Worm (Caenorhabditis elegans): ENCODE results near the gene F01G10.5.

F01G10.5 gene

ce11 chrIV:10252350-10252792 is 21.5 kb upstream of the F01G10.5 start (continued):
- TF ChIP-seq lin-35 (GFP tag; optimal IDR thresholded peaks at IDR 0.05) (peak; percentile 76 to 77), ceh-82 (tag; optimal IDR thresholded peaks at IDR 0.05) (peak; percentile 28 to 73 (median 42)), ces-1 (GFP tag; optimal IDR thresholded peaks at IDR 0.05) (no peak), nhr-11 (tag; optimal IDR thresholded peaks at IDR 0.05) (peak; percentile 91), sup-37 (GFP tag; optimal IDR thresholded peaks at IDR 0.05) (peak; percentile 74), pag-3 (tag; optimal IDR thresholded peaks at IDR 0.05; ENCODE audit: borderline replicate concordance, insufficient read depth) (no peak), lin-14 (GFP tag; optimal IDR thresholded peaks at IDR 0.05) (peak; percentile 100), dsc-1 (tag; optimal IDR thresholded peaks at IDR 0.05) (peak; percentile 97), ama-1 (optimal IDR thresholded peaks at IDR 0.05) (peak; percentile 63), efl-1 (optimal IDR thresholded peaks at IDR 0.05) (peak; percentile 77 to 84), efl-1 (GFP tag; optimal IDR thresholded peaks at IDR 0.05 in 1 of 2) (peak; percentile 60 to 95), hlh-4 (tag; optimal IDR thresholded peaks at IDR 0.05) (no peak), ceh-63 (GFP tag; optimal IDR thresholded peaks at IDR 0.05) (no peak), irx-1 (tag; optimal IDR thresholded peaks at IDR 0.05) (peak; percentile 90), lir-3 (tag; optimal IDR thresholded peaks at IDR 0.05; ENCODE audit: poor library complexity) (peak; percentile 75), isw-1 (GFP tag; IDR thresholded peaks at IDR 0.05) (peak; percentile 83), fkh-10 (GFP tag; optimal IDR thresholded peaks at IDR 0.05) (peak; percentile 93), mab-9 (GFP tag; IDR thresholded peaks at IDR 0.05) (no peak), fkh-4 (tag; optimal IDR thresholded peaks at IDR 0.05; ENCODE audit: borderline replicate concordance) (peak; percentile 51), ztf-11 (tag; optimal IDR thresholded peaks at IDR 0.05) (peak in 1 of 2 experiments; percentile 41), rnt-1 (tag; optimal IDR thresholded peaks at IDR 0.05) (peak; percentile 86), lin-15B (tag; optimal IDR thresholded peaks at IDR 0.05) (no peak), nhr-12 (tag; optimal IDR thresholded peaks at IDR 0.05) (no peak), zip-4 (GFP tag; optimal IDR thresholded peaks at IDR 0.05) (peak; percentile 55), elt-3 (tag; optimal IDR thresholded peaks at IDR 0.05) (peak in 1 of 6 experiments; percentile 60), tlp-1 (tag; optimal IDR thresholded peaks at IDR 0.05) (no peak), nhr-71 (tag; optimal IDR thresholded peaks at IDR 0.05) (peak; percentile 99), C34B4.2 (tag; optimal IDR thresholded peaks at IDR 0.05) (no peak), F16B12.6 (tag; optimal IDR thresholded peaks at IDR 0.05) (peak; percentile 9), nhr-237 (tag; optimal IDR thresholded peaks at IDR 0.05) (peak; percentile 78), mef-2 (tag; optimal IDR thresholded peaks at IDR 0.05) (peak; percentile 70), nhr-19 (GFP tag; conservative IDR thresholded peaks at IDR 0.05) (peak; percentile 91), aha-1 (tag; optimal IDR thresholded peaks at IDR 0.05) (no peak), efl-3 (GFP tag; optimal IDR thresholded peaks at IDR 0.05) (no peak), lsy-2 (tag; optimal IDR thresholded peaks at IDR 0.05) (peak; percentile 88 to 90), hpl-2 (GFP tag; optimal IDR thresholded peaks at IDR 0.05) (peak; percentile 23), C16A3.4 (tag; optimal IDR thresholded peaks at IDR 0.05) (peak; percentile 77), nhr-76 (tag; optimal IDR thresholded peaks at IDR 0.05) (no peak), snpc-4 (tag; optimal IDR thresholded peaks at IDR 0.05) (peak; percentile 32), ztf-4 (tag; optimal IDR thresholded peaks at IDR 0.05) (peak; percentile 91), Y116A8C.19 (tag; optimal IDR thresholded peaks at IDR 0.05; ENCODE audit: borderline replicate concordance) (no peak), nhr-90 (tag; optimal IDR thresholded peaks at IDR 0.05; ENCODE audit: poor library complexity) (peak; percentile 80), vab-15 (tag; optimal IDR thresholded peaks at IDR 0.05) (peak; percentile 19), xbp-1 (tag; optimal IDR thresholded peaks at IDR 0.05) (peak; percentile 91), aly-2 (tag; optimal IDR thresholded peaks at IDR 0.05) (peak; percentile 73), unc-30 (tag; optimal IDR thresholded peaks at IDR 0.05) (no peak), zag-1 (tag; optimal IDR thresholded peaks at IDR 0.05) (peak; percentile 67), sptf-1 (tag; optimal IDR thresholded peaks at IDR 0.05) (no peak)

Measured in whole organism, L1 larva.